Worm (Caenorhabditis elegans): ENCODE data around the gene unc-5.
"Not testable (repeated sequence)": the region's sequence is repeated elsewhere in the genome, so short reads cannot be mapped to it uniquely, and the experiment has no call there.

DNA sequence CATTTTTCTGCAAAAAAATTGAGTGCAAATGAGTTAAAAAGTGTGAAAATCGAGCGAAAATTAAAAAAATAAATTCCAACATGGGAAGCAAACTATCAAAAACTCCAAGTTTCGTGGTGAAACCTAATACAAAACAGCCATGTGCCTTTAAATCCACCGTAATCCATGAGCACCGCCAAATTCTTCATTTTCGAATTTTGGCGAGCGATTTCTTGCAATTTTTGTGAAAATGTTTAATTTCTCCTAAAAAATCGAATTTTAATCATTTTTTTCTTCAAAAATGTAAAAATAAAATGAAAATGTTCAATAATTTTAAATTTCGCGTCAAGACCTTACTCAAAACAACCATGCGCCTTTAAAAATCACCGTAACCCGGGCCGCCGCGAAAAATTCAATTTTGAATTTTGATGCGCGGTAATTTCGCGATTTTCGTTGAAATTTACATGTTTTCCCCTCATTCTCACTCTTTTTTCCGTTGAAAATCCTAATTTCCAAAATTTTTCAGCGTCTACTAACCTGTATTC is 41.9 kb downstream of the unc-5 start, which contains the start of the genes snpc-3.1 and puf-7:
- not testable (repeated sequence) for TF ChIP-seq tbx-37 (GFP tag; conservative IDR thresholded peaks at IDR 0.05); ama-1 (optimal IDR thresholded peaks at IDR 0.05); ceh-13 (GFP tag; optimal IDR thresholded peaks at IDR 0.05); tbx-11 (GFP tag; IDR thresholded peaks at IDR 0.05); ceh-36 (tag; optimal IDR thresholded peaks at IDR 0.05)
